Worm (Caenorhabditis elegans) whole organism, mixed stage, embryonic: ENCODE measurements around the gene ZK757.10.
A peak's percentile ranks its signal among the peaks of the same experiment; 100 is the strongest.

Experiments used
- bed-3 ChIP-seq: fragments of 200-800 bp; sonication (Bioruptor generic); optimal IDR thresholded peaks from 3 replicates; lab custom pipeline; 2018; ENCODE audit warnings: mild to moderate bottlenecking, missing genetic modification characterization, moderate library complexity, missing compliant biosample characterization
- blmp-1 ChIP-seq: fragments of 150-350 bp; optimal IDR thresholded peaks from 2 replicates; lab custom pipeline; 2014; ENCODE audit warnings: missing biosample characterization, missing genetic modification characterization
- ceh-39 ChIP-seq: fragments of 150-350 bp; optimal IDR thresholded peaks from 2 replicates; lab custom pipeline; 2014; ENCODE audit warnings: missing biosample characterization, missing genetic modification characterization
- ceh-43 ChIP-seq: fragments of 200-800 bp; sonication (Bioruptor generic); optimal IDR thresholded peaks from 2 replicates; lab custom pipeline; 2018; ENCODE audit warnings: mild to moderate bottlenecking, missing genetic modification characterization, moderate library complexity, missing compliant biosample characterization
- ceh-83 ChIP-seq: fragments of 200-800 bp; sonication (Bioruptor generic); optimal IDR thresholded peaks from 2 replicates; lab custom pipeline; 2018; ENCODE audit warnings: mild to moderate bottlenecking, missing genetic modification characterization, missing compliant biosample characterization
- ces-1 ChIP-seq: fragments of 150-350 bp; optimal IDR thresholded peaks from 2 replicates; lab custom pipeline; 2014; ENCODE audit warnings: missing biosample characterization, missing genetic modification reagents, missing genetic modification characterization
- cnd-1 ChIP-seq: fragments of 200-800 bp; sonication (Bioruptor generic); optimal IDR thresholded peaks from 2 replicates; lab custom pipeline; 2018; ENCODE audit warnings: mild to moderate bottlenecking, missing genetic modification characterization, missing compliant biosample characterization
- elt-1 ChIP-seq: sonication (generic microtip); optimal IDR thresholded peaks from 2 replicates; lab custom pipeline; 2017; ENCODE audit warnings: missing genetic modification characterization, mild to moderate bottlenecking, missing compliant biosample characterization, antibody characterized with exemption, moderate library complexity, borderline replicate concordance; ENCODE audit not compliant: insufficient read depth
- elt-3 ChIP-seq: fragments of 150-350 bp; optimal IDR thresholded peaks from 2 replicates; lab custom pipeline; 2014; ENCODE audit warnings: missing biosample characterization, missing genetic modification characterization
- flh-1 ChIP-seq: fragments of 200-800 bp; sonication (Bioruptor generic); optimal IDR thresholded peaks from 2 replicates; lab custom pipeline; 2018; ENCODE audit warnings: mild to moderate bottlenecking, missing genetic modification characterization, moderate library complexity, missing compliant biosample characterization
- ham-2 ChIP-seq: fragments of 200-800 bp; sonication (Bioruptor generic); optimal IDR thresholded peaks from 2 replicates; lab custom pipeline; 2018; ENCODE audit warnings: mild to moderate bottlenecking, missing genetic modification characterization, missing compliant biosample characterization
- hlh-1 ChIP-seq: fragments of 150-350 bp; optimal IDR thresholded peaks from 2 replicates; lab custom pipeline; 2014; ENCODE audit warnings: missing biosample characterization, missing genetic modification reagents, missing genetic modification characterization
- lin-13 ChIP-seq: fragments of 150-350 bp; optimal IDR thresholded peaks from 2 replicates; lab custom pipeline; 2014; ENCODE audit warnings: missing biosample characterization, missing genetic modification characterization
- lin-32 ChIP-seq: fragments of 200-800 bp; sonication (Bioruptor generic); optimal IDR thresholded peaks from 2 replicates; lab custom pipeline; 2018; ENCODE audit warnings: mild to moderate bottlenecking, missing genetic modification characterization, missing compliant biosample characterization
- lsy-2 ChIP-seq: fragments of 150-350 bp; optimal IDR thresholded peaks from 2 replicates; lab custom pipeline; 2014; ENCODE audit warnings: missing biosample characterization, missing genetic modification characterization
- mab-5 ChIP-seq: fragments of 150-350 bp; optimal IDR thresholded peaks from 2 replicates; lab custom pipeline; 2014; ENCODE audit warnings: missing biosample characterization, missing genetic modification characterization
- mep-1 ChIP-seq: fragments of 150-350 bp; optimal IDR thresholded peaks from 2 replicates; lab custom pipeline; 2017; ENCODE audit warnings: missing biosample characterization, missing genetic modification reagents, missing genetic modification characterization, inconsistent platforms
- mls-2 ChIP-seq: sonication (generic microtip); optimal IDR thresholded peaks from 2 replicates; lab custom pipeline; 2016; ENCODE audit warnings: mild to moderate bottlenecking, missing genetic modification characterization, moderate library complexity, missing compliant biosample characterization
- nhr-12 ChIP-seq: fragments of 150-350 bp; optimal IDR thresholded peaks from 2 replicates; lab custom pipeline; 2014; ENCODE audit warnings: missing biosample characterization, missing genetic modification characterization
- nhr-2 ChIP-seq: fragments of 150-350 bp; optimal IDR thresholded peaks from 2 replicates; lab custom pipeline; 2014; ENCODE audit warnings: missing biosample characterization, missing genetic modification characterization
- nhr-237 ChIP-seq: fragments of 150-350 bp; optimal IDR thresholded peaks from 2 replicates; lab custom pipeline; 2014; ENCODE audit warnings: missing biosample characterization, missing genetic modification characterization
- nhr-28 ChIP-seq: fragments of 150-350 bp; optimal IDR thresholded peaks from 2 replicates; lab custom pipeline; 2014; ENCODE audit warnings: missing biosample characterization, missing genetic modification characterization
- pha-4 ChIP-seq: fragments of 150-350 bp; optimal IDR thresholded peaks from 2 replicates; lab custom pipeline; 2018; ENCODE audit warnings: missing biosample characterization, missing genetic modification reagents, missing genetic modification characterization
- sem-2 ChIP-seq: fragments of 200-800 bp; sonication (Bioruptor generic); optimal IDR thresholded peaks from 2 replicates; lab custom pipeline; 2018; ENCODE audit warnings: mild to moderate bottlenecking, missing genetic modification characterization, missing compliant biosample characterization
- sptf-1 ChIP-seq: sonication (generic microtip); optimal IDR thresholded peaks from 2 replicates; lab custom pipeline; 2017; ENCODE audit warnings: mild to moderate bottlenecking, missing genetic modification characterization, moderate library complexity, missing compliant biosample characterization
- tbx-8 ChIP-seq: fragments of 200-800 bp; sonication (Bioruptor generic); optimal IDR thresholded peaks from 2 replicates; lab custom pipeline; 2018; ENCODE audit warnings: mild to moderate bottlenecking, missing genetic modification characterization, moderate library complexity, missing compliant biosample characterization
- unc-120 ChIP-seq: sonication (generic microtip); optimal IDR thresholded peaks from 2 replicates; lab custom pipeline; 2017; ENCODE audit warnings: missing genetic modification characterization, missing compliant biosample characterization; ENCODE audit not compliant: poor library complexity, severe bottlenecking
- unc-39 ChIP-seq: fragments of 150-350 bp; optimal IDR thresholded peaks from 2 replicates; lab custom pipeline; 2014; ENCODE audit warnings: missing biosample characterization, missing genetic modification characterization
- unc-62 ChIP-seq: fragments of 150-350 bp; optimal IDR thresholded peaks from 2 replicates; lab custom pipeline; 2014; ENCODE audit warnings: missing biosample characterization, missing genetic modification reagents, missing genetic modification characterization
- zip-8 ChIP-seq: fragments of 150-350 bp; optimal IDR thresholded peaks from 2 replicates; lab custom pipeline; 2014; ENCODE audit warnings: missing biosample characterization, missing genetic modification characterization

Gene ZK757.10

ce11 chrIII:9867352-9867751, 9.7 kb upstream of the ZK757.10 start:
- TF ChIP-seq ces-1 (GFP tag; lab: Kevin White, UChicago) (peak; percentile 94), ceh-39 (tag; lab: Kevin White, UChicago) (no peak), sptf-1 (no peak)

- TF ChIP-seq sptf-1 (peak; percentile 25), ceh-83 (GFP tag; lab: Kevin White, UChicago) (peak; percentile 9), mab-5 (peak; percentile 26), lin-13 (tag; lab: Kevin White, UChicago) (peak; percentile 6), nhr-12 (no peak), lsy-2 (tag; lab: Kevin White, UChicago) (peak; percentile 48), mep-1 (tag; lab: Kevin White, UChicago) (peak; percentile 52), pha-4 (tag; lab: Kevin White, UChicago) (no peak)
Observed at ce11 chrIII:9867780-9868503, 9.1 kb upstream of the ZK757.10 start, which contains the start of gene dhhc-4. dhhc-4 (minus strand) TSS chrIII:9867792.

ce11 chrIII:9871032-9871431, 6.0 kb upstream of the ZK757.10 start, which contains the start of gene ZK757.1:
ZK757.1 (minus strand) TSS chrIII:9871132.
- TF ChIP-seq zip-8 (no peak), ceh-39 (tag; lab: Kevin White, UChicago) (no peak), tbx-8 (GFP tag; lab: Kevin White, UChicago) (no peak), ham-2 (GFP tag; lab: Kevin White, UChicago) (no peak), elt-3 (tag; lab: Kevin White, UChicago) (no peak), mls-2 (no peak), unc-39 (tag; lab: Kevin White, UChicago) (no peak), lin-13 (tag; lab: Kevin White, UChicago) (no peak), bed-3 (GFP tag; lab: Kevin White, UChicago) (no peak), unc-62 (GFP tag; lab: Kevin White, UChicago) (no peak), lsy-2 (tag; lab: Kevin White, UChicago) (no peak), blmp-1 (tag; lab: Kevin White, UChicago) (no peak), mab-5 (no peak), hlh-1 (no peak), nhr-28 (tag; lab: Kevin White, UChicago) (no peak), nhr-12 (no peak)
- TF ChIP-seq, all 35 proteins: peak for 0

- TF ChIP-seq lsy-2 (tag; lab: Kevin White, UChicago): no peak
- TF ChIP-seq blmp-1 (tag; lab: Kevin White, UChicago): no peak
- TF ChIP-seq sptf-1: no peak
- no peak for TF ChIP-seq hlh-1
- TF ChIP-seq ces-1 (GFP tag; lab: Kevin White, UChicago): no peak
- no peak for TF ChIP-seq sem-2 (GFP tag; lab: Kevin White, UChicago)
- TF ChIP-seq elt-1 (tag; lab: Kevin White, UChicago): no peak
- no peak for TF ChIP-seq lin-32 (GFP tag; lab: Kevin White, UChicago)
- TF ChIP-seq flh-1 (GFP tag; lab: Kevin White, UChicago): no peak
- TF ChIP-seq unc-120 (tag; lab: Kevin White, UChicago): no peak
- no peak for TF ChIP-seq ceh-39 (tag; lab: Kevin White, UChicago)
- no peak for TF ChIP-seq zip-8
- TF ChIP-seq mep-1 (tag; lab: Kevin White, UChicago): no peak
- TF ChIP-seq mab-5: no peak
- no peak for TF ChIP-seq nhr-12
- TF ChIP-seq unc-62 (GFP tag; lab: Kevin White, UChicago): no peak
- no peak for TF ChIP-seq ceh-43 (GFP tag; lab: Kevin White, UChicago)
- TF ChIP-seq nhr-237: no peak
- TF ChIP-seq bed-3 (GFP tag; lab: Kevin White, UChicago): no peak
- TF ChIP-seq tbx-8 (GFP tag; lab: Kevin White, UChicago): no peak
Observed at ce11 chrIII:9874515-9874914, 2.5 kb upstream of the ZK757.10 start.

ce11 chrIII:9878828-9879227, 1.8 kb downstream of the ZK757.10 start, which contains the start of gene ZK757.2:
ZK757.2 (minus strand) TSS chrIII:9878928.
- TF ChIP-seq lin-13 (tag; lab: Kevin White, UChicago) (no peak), tbx-8 (GFP tag; lab: Kevin White, UChicago) (no peak), ham-2 (GFP tag; lab: Kevin White, UChicago) (no peak), blmp-1 (tag; lab: Kevin White, UChicago) (no peak), pha-4 (tag; lab: Kevin White, UChicago) (no peak), cnd-1 (tag; lab: Kevin White, UChicago) (no peak), nhr-12 (no peak), ces-1 (GFP tag; lab: Kevin White, UChicago) (no peak), nhr-2 (no peak), nhr-237 (no peak), unc-62 (GFP tag; lab: Kevin White, UChicago) (no peak)
